Fruit fly (Drosophila melanogaster): Measurements from ENCODE around the gene stnB.

The stnB gene

dm6 chrX:22945021-22945420, 59.4 kb downstream of the stnB start, which contains the start of gene Cnep1r1:
Gene Cnep1r1 (plus strand): TSS chrX:22945321.
- TF ChIP-seq Jra (GFP tag; optimal IDR thresholded peaks at IDR 0.05), result no peak
- no peak for TF ChIP-seq Abd-B (GFP tag; optimal IDR thresholded peaks at IDR 0.05)
- TF ChIP-seq Sp1 (GFP tag; optimal IDR thresholded peaks at IDR 0.05), result no peak
- TF ChIP-seq foxo (GFP tag; optimal IDR thresholded peaks at IDR 0.05), result no peak
- no peak for TF ChIP-seq jim (GFP tag; optimal IDR thresholded peaks at IDR 0.05)
- no peak for TF ChIP-seq Rel (GFP tag; optimal IDR thresholded peaks at IDR 0.05)
- no peak for TF ChIP-seq Rel (tag; optimal IDR thresholded peaks at IDR 0.05)
- TF ChIP-seq pan (optimal IDR thresholded peaks at IDR 0.05), result no peak
- no peak for TF ChIP-seq Hr78 (GFP tag; optimal IDR thresholded peaks at IDR 0.05)
- TF ChIP-seq woc (GFP tag; optimal IDR thresholded peaks at IDR 0.05), result no peak
- TF ChIP-seq brk (GFP tag; optimal IDR thresholded peaks at IDR 0.05), result no peak
- TF ChIP-seq ey (GFP tag; optimal IDR thresholded peaks at IDR 0.05), result no peak
- no peak for TF ChIP-seq Hnf4 (GFP tag; optimal IDR thresholded peaks at IDR 0.05)
